Worm (Caenorhabditis elegans) whole organism, late embryonic: ENCODE results near the gene flad-1.

ENCODE experiments used
- C08G9.2 ChIP-seq: sonication (generic microtip); optimal IDR thresholded peaks from 2 replicates; lab custom pipeline; 2016; ENCODE audit warnings: mild to moderate bottlenecking, missing genetic modification characterization, moderate library complexity, missing compliant biosample characterization
- C38D4.7 ChIP-seq: fragments of 200-800 bp; sonication (Bioruptor generic); optimal IDR thresholded peaks from 2 replicates; lab custom pipeline; 2018; ENCODE audit warnings: mild to moderate bottlenecking, missing genetic modification characterization, moderate library complexity, missing compliant biosample characterization
- F13H6.1 ChIP-seq: sonication (generic microtip); optimal IDR thresholded peaks from 2 replicates; lab custom pipeline; 2016; ENCODE audit warnings: missing genetic modification characterization, missing compliant biosample characterization
- K02D7.2 ChIP-seq: sonication (generic microtip); optimal IDR thresholded peaks from 2 replicates; lab custom pipeline; 2017; ENCODE audit warnings: mild to moderate bottlenecking, missing genetic modification characterization, missing compliant biosample characterization
- K09A11.1 ChIP-seq: sonication (generic microtip); optimal IDR thresholded peaks from 2 replicates; lab custom pipeline; 2017; ENCODE audit warnings: antibody characterized with exemption, mild to moderate bottlenecking, missing genetic modification characterization, missing compliant biosample characterization; ENCODE audit not compliant: insufficient read depth
- ahr-1 ChIP-seq: sonication (generic microtip); optimal IDR thresholded peaks from 2 replicates; lab custom pipeline; 2016; ENCODE audit warnings: missing genetic modification characterization, missing compliant biosample characterization
- ama-1 ChIP-seq: fragments of 150-350 bp; optimal IDR thresholded peaks from 2 replicates; lab custom pipeline; 2014
- ceh-14 ChIP-seq: sonication (generic microtip); optimal IDR thresholded peaks from 2 replicates; lab custom pipeline; 2016; ENCODE audit warnings: missing genotype, missing genetic modification characterization, missing compliant biosample characterization
- ceh-18 ChIP-seq: sonication (generic microtip); optimal IDR thresholded peaks from 2 replicates; lab custom pipeline; 2016; ENCODE audit warnings: missing genetic modification characterization, missing compliant biosample characterization
- ceh-19 ChIP-seq: fragments of 200-800 bp; sonication (Bioruptor generic); optimal IDR thresholded peaks from 2 replicates; lab custom pipeline; 2018; ENCODE audit warnings: mild to moderate bottlenecking, missing genetic modification characterization, missing compliant biosample characterization
- ceh-30 ChIP-seq: fragments of 150-350 bp; optimal IDR thresholded peaks from 2 replicates; lab custom pipeline; 2014; ENCODE audit warnings: missing biosample characterization, missing genetic modification characterization
- ceh-48 ChIP-seq: sonication (generic microtip); optimal IDR thresholded peaks from 2 replicates; lab custom pipeline; 2016; ENCODE audit warnings: missing genetic modification characterization, inconsistent platforms, missing compliant biosample characterization
- ceh-6 ChIP-seq: fragments of 200-800 bp; sonication (Bioruptor generic); optimal IDR thresholded peaks from 2 replicates; lab custom pipeline; 2018; ENCODE audit warnings: mild to moderate bottlenecking, missing genetic modification characterization, missing compliant biosample characterization
- ceh-9 ChIP-seq: sonication (generic microtip); optimal IDR thresholded peaks from 2 replicates; lab custom pipeline; 2016; ENCODE audit warnings: mild to moderate bottlenecking, missing genetic modification characterization, inconsistent platforms, missing compliant biosample characterization
- che-1 ChIP-seq: sonication (generic microtip); optimal IDR thresholded peaks from 2 replicates; lab custom pipeline; 2016; ENCODE audit warnings: mild to moderate bottlenecking, missing genetic modification characterization, missing compliant biosample characterization
- elt-2 ChIP-seq: sonication (generic microtip); optimal IDR thresholded peaks from 2 replicates; lab custom pipeline; 2016; ENCODE audit warnings: missing genetic modification reagents, missing genetic modification characterization, missing compliant biosample characterization
- ets-4 ChIP-seq: sonication (generic microtip); optimal IDR thresholded peaks from 2 replicates; lab custom pipeline; 2016; ENCODE audit warnings: missing genetic modification characterization, missing compliant biosample characterization
- eyg-1 ChIP-seq: sonication (generic microtip); optimal IDR thresholded peaks from 2 replicates; lab custom pipeline; 2016; ENCODE audit warnings: missing genotype, missing genetic modification characterization, missing compliant biosample characterization
- hlh-30 ChIP-seq: sonication (generic microtip); optimal IDR thresholded peaks from 2 replicates; lab custom pipeline; 2017; ENCODE audit warnings: antibody characterized with exemption, missing genetic modification characterization, missing compliant biosample characterization; ENCODE audit not compliant: insufficient read depth
- hlh-6 ChIP-seq: sonication (generic microtip); optimal IDR thresholded peaks from 2 replicates; lab custom pipeline; 2016; ENCODE audit warnings: missing genotype, missing genetic modification characterization, missing compliant biosample characterization
- madf-2 ChIP-seq: sonication (generic microtip); optimal IDR thresholded peaks from 2 replicates; lab custom pipeline; 2017; ENCODE audit warnings: missing genetic modification characterization, missing compliant biosample characterization
- mec-3 ChIP-seq: sonication (generic microtip); optimal IDR thresholded peaks from 2 replicates; lab custom pipeline; 2016; ENCODE audit warnings: borderline replicate concordance, missing genetic modification characterization, missing compliant biosample characterization
- nfya-1 ChIP-seq: sonication (generic microtip); optimal IDR thresholded peaks from 2 replicates; lab custom pipeline; 2017; ENCODE audit warnings: missing genetic modification characterization, mild to moderate bottlenecking, missing compliant biosample characterization, antibody characterized with exemption, moderate library complexity
- nhr-232 ChIP-seq: sonication (generic microtip); optimal IDR thresholded peaks from 2 replicates; lab custom pipeline; 2016; ENCODE audit warnings: missing genetic modification characterization, missing compliant biosample characterization
- odd-2 ChIP-seq: sonication (generic microtip); optimal IDR thresholded peaks from 2 replicates; lab custom pipeline; 2017; ENCODE audit warnings: antibody characterized with exemption, mild to moderate bottlenecking, missing genetic modification characterization, missing compliant biosample characterization
- pqm-1 ChIP-seq: sonication (generic microtip); optimal IDR thresholded peaks from 2 replicates; lab custom pipeline; 2016; ENCODE audit warnings: missing genetic modification characterization, missing compliant biosample characterization
- sdc-2 ChIP-seq: sonication (generic microtip); optimal IDR thresholded peaks from 2 replicates; lab custom pipeline; 2016; ENCODE audit warnings: missing genotype, missing genetic modification characterization, missing compliant biosample characterization
- sox-2 ChIP-seq: fragments of 200-800 bp; sonication (Bioruptor generic); IDR thresholded peaks from 2 replicates; pipeline ENCODE4 v1.3.6; 2022; ENCODE audit warnings: missing genetic modification reagents, missing genetic modification characterization, missing compliant biosample characterization
- sox-4 ChIP-seq: sonication (generic microtip); optimal IDR thresholded peaks from 2 replicates; lab custom pipeline; 2017; ENCODE audit warnings: mild to moderate bottlenecking, missing genetic modification characterization, inconsistent platforms, missing compliant biosample characterization
- tbx-2 ChIP-seq: sonication (generic microtip); optimal IDR thresholded peaks from 2 replicates; lab custom pipeline; 2016; ENCODE audit warnings: missing genetic modification characterization, missing compliant biosample characterization
- tbx-7 ChIP-seq: sonication (generic microtip); optimal IDR thresholded peaks from 2 replicates; lab custom pipeline; 2016; ENCODE audit warnings: missing genotype, missing genetic modification characterization, missing compliant biosample characterization
- ttx-3 ChIP-seq: sonication (generic microtip); optimal IDR thresholded peaks from 2 replicates; lab custom pipeline; 2016; ENCODE audit warnings: missing genetic modification reagents, missing genetic modification characterization, missing compliant biosample characterization
- unc-42 ChIP-seq: sonication (generic microtip); optimal IDR thresholded peaks from 2 replicates; lab custom pipeline; 2016; ENCODE audit warnings: missing genotype, missing genetic modification characterization, missing compliant biosample characterization
- unc-86 ChIP-seq: sonication (generic microtip); optimal IDR thresholded peaks from 2 replicates; lab custom pipeline; 2016; ENCODE audit warnings: missing genetic modification characterization, missing compliant biosample characterization
- zip-5 ChIP-seq: sonication (generic microtip); optimal IDR thresholded peaks from 2 replicates; lab custom pipeline; 2016; ENCODE audit warnings: missing genetic modification characterization, missing compliant biosample characterization

Gene flad-1

ce11 chrII:9931476-9931875, 12.5 kb upstream of the flad-1 start, which contains the start of gene pho-11:
Gene pho-11 (plus strand): TSS chrII:9931849.
- TF ChIP-seq elt-2 (tag; lab: Kevin White, UChicago), result peak; percentile 14
- TF ChIP-seq ceh-6 (GFP tag; lab: Kevin White, UChicago), result no peak

- TF ChIP-seq zip-5 (tag; lab: Kevin White, UChicago), result no peak
- no peak for TF ChIP-seq tbx-7
- TF ChIP-seq madf-2 (tag; lab: Kevin White, UChicago), result no peak
- no peak for TF ChIP-seq sox-4 (tag; lab: Kevin White, UChicago)
Observed at ce11 chrII:9933947-9934383, 10.0 kb upstream of the flad-1 start.

- TF ChIP-seq ceh-9 (tag; lab: Kevin White, UChicago), result no peak
- TF ChIP-seq ets-4 (tag; lab: Kevin White, UChicago), result no peak
- no peak for TF ChIP-seq hlh-6 (tag; lab: Kevin White, UChicago)
- TF ChIP-seq ceh-19, result no peak
Observed at ce11 chrII:9934570-9934969, 9.4 kb upstream of the flad-1 start.

- TF ChIP-seq ttx-3 (tag; lab: Kevin White, UChicago), result no peak
- TF ChIP-seq elt-2 (tag; lab: Kevin White, UChicago), result peak; percentile 61
Observed at ce11 chrII:9935044-9935599, 8.8 kb upstream of the flad-1 start.

- TF ChIP-seq ceh-30 (tag; lab: Kevin White, UChicago) (no peak), eyg-1 (tag; lab: Kevin White, UChicago) (no peak), nhr-232 (no peak), K02D7.2 (tag; lab: Kevin White, UChicago) (no peak), pqm-1 (tag; lab: Kevin White, UChicago) (no peak), ceh-48 (no peak), mec-3 (tag; lab: Kevin White, UChicago) (no peak), sox-4 (tag; lab: Kevin White, UChicago) (no peak), che-1 (tag; lab: Kevin White, UChicago) (no peak), odd-2 (tag; lab: Kevin White, UChicago) (no peak), ceh-14 (tag; lab: Kevin White, UChicago) (no peak), unc-42 (tag; lab: Kevin White, UChicago) (no peak), C08G9.2 (no peak), C38D4.7 (GFP tag; lab: Kevin White, UChicago) (no peak), ahr-1 (no peak), sox-2 (no peak), K09A11.1 (tag; lab: Kevin White, UChicago) (no peak), sdc-2 (tag; lab: Kevin White, UChicago) (no peak)
Observed at ce11 chrII:9935664-9936063, 8.3 kb upstream of the flad-1 start.

- TF ChIP-seq unc-86 (tag; lab: Kevin White, UChicago), result no peak
- peak; percentile 30 for TF ChIP-seq elt-2 (tag; lab: Kevin White, UChicago)
Observed at ce11 chrII:9936859-9937258, 7.1 kb upstream of the flad-1 start, which contains the start of gene C05C10.3. Gene C05C10.3 (minus strand): TSS chrII:9936893.

ce11 chrII:9937611-9938010, 6.3 kb upstream of the flad-1 start:
- TF ChIP-seq tbx-7 (no peak), hlh-6 (tag; lab: Kevin White, UChicago) (no peak), ama-1 (lab: Kevin White, UChicago) (no peak), nfya-1 (tag; lab: Kevin White, UChicago) (no peak), hlh-30 (peak; percentile 50), tbx-2 (tag; lab: Kevin White, UChicago) (no peak), F13H6.1 (tag; lab: Kevin White, UChicago) (no peak), ceh-18 (tag; lab: Kevin White, UChicago) (peak; percentile 58)
